Worm (Caenorhabditis elegans) whole organism, young adult: ENCODE data around the gene msp-33.

ENCODE experiments used
- B0019.2 ChIP-seq: fragments of 200-800 bp; sonication (Bioruptor generic); conservative IDR thresholded peaks from 2 replicates; pipeline ENCODE4 v1.3.6; 2022; ENCODE audit warnings: missing genetic modification reagents, missing genetic modification characterization, missing compliant biosample characterization
- T26A5.8 ChIP-seq: sonication (generic microtip); optimal IDR thresholded peaks from 2 replicates; lab custom pipeline; 2016; ENCODE audit warnings: missing genetic modification characterization, missing compliant biosample characterization
- ama-1 ChIP-seq, 3 experiments: fragments of 150-350 bp in 1 of 3; sonication (generic microtip) in 2 of 3; optimal IDR thresholded peaks; 2 replicates each; lab custom pipeline; 2014 to 2018; ENCODE audit warnings: missing biosample characterization in 2 of 3, missing genetic modification characterization in 2 of 3, missing genetic modification reagents in 2 of 3
- ccch-3 ChIP-seq: fragments of 200-800 bp; sonication (Bioruptor generic); optimal IDR thresholded peaks from 2 replicates; lab custom pipeline; 2018; ENCODE audit warnings: mild to moderate bottlenecking, missing genetic modification characterization, missing compliant biosample characterization
- ceh-79 ChIP-seq: sonication (generic microtip); optimal IDR thresholded peaks from 2 replicates; lab custom pipeline; 2017; ENCODE audit warnings: mild to moderate bottlenecking, missing genetic modification characterization, missing compliant biosample characterization
- egrh-3 ChIP-seq: fragments of 200-800 bp; sonication (Bioruptor generic); IDR thresholded peaks from 2 replicates; pipeline ENCODE4 v1.3.6; 2022; ENCODE audit warnings: missing genetic modification reagents, missing genetic modification characterization, missing compliant biosample characterization
- hlh-12 ChIP-seq: sonication (generic microtip); optimal IDR thresholded peaks from 2 replicates; lab custom pipeline; 2016; ENCODE audit warnings: missing genetic modification characterization, missing compliant biosample characterization
- lin-35 ChIP-seq, 3 experiments: fragments of 150-350 bp in 2 of 3; sonication (generic microtip) in 1 of 3; optimal IDR thresholded peaks; 2 replicates each; lab custom pipeline; 2014 to 2018; ENCODE audit warnings: missing biosample characterization in 3 of 3, missing genetic modification characterization in 3 of 3, missing genetic modification reagents in 3 of 3
- pha-4 ChIP-seq: fragments of 150-350 bp; sonication (generic microtip); optimal IDR thresholded peaks from 2 replicates; lab custom pipeline; 2014; ENCODE audit warnings: missing biosample characterization, missing genetic modification reagents, missing genetic modification characterization
- sptf-2 ChIP-seq: fragments of 200-800 bp; sonication (Bioruptor generic); optimal IDR thresholded peaks from 2 replicates; lab custom pipeline; 2018; ENCODE audit warnings: mild to moderate bottlenecking, missing genetic modification characterization, missing compliant biosample characterization
- tlf-1 ChIP-seq: fragments of 200-800 bp; sonication (Bioruptor generic); optimal IDR thresholded peaks from 2 replicates; lab custom pipeline; 2018; ENCODE audit warnings: mild to moderate bottlenecking, missing genetic modification characterization, missing compliant biosample characterization
- ztf-3 ChIP-seq: fragments of 200-800 bp; sonication (Bioruptor generic); optimal IDR thresholded peaks from 2 replicates; lab custom pipeline; 2018; ENCODE audit warnings: mild to moderate bottlenecking, missing genetic modification characterization, missing compliant biosample characterization

DNA sequence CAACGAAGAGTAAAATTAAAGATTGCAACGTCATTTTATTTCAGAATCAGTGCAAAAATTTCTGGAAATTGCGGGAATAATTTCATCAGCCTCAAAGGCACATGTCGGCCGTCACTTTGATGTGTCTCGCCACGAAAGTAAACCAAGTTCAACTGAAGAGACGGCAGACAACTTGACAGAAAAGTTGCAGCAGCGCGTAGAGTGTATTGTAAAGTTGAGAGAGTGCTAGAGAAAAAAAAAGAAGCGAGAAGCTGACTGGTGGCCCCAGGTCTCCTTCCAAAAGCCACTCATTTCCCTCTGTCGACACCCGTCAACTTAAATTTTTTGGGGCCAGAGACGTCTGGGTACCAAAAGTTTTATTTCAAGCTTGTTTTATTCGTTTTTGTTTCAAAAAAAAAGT lies 11.8 kb upstream of the msp-33 start:
- peak; percentile 46 for TF ChIP-seq tlf-1 (GFP tag; lab: Kevin White, UChicago)
- peak in 1 of 3 experiments; percentile 68 for TF ChIP-seq lin-35 (GFP tag; optimal IDR thresholded peaks at IDR 0.05; lab: Kevin White, UChicago)
- no peak for TF ChIP-seq sptf-2 (GFP tag; lab: Kevin White, UChicago)
- TF ChIP-seq hlh-12 (tag; lab: Kevin White, UChicago) = no peak
- TF ChIP-seq pha-4 = peak; percentile 37
- no peak for TF ChIP-seq ama-1 (optimal IDR thresholded peaks at IDR 0.05; lab: Kevin White, UChicago)
- TF ChIP-seq ama-1 (GFP tag; optimal IDR thresholded peaks at IDR 0.05; lab: Kevin White, UChicago) = no peak
- TF ChIP-seq ztf-3 (GFP tag; lab: Kevin White, UChicago) = no peak
- no peak for TF ChIP-seq T26A5.8 (tag; lab: Kevin White, UChicago)
- no peak for TF ChIP-seq ceh-79
- TF ChIP-seq ccch-3 (GFP tag; lab: Kevin White, UChicago) = no peak
- TF ChIP-seq egrh-3 (GFP tag; lab: Robert Waterston, UW) = no peak
- no peak for TF ChIP-seq B0019.2 (GFP tag; lab: Robert Waterston, UW)
